Fruit fly (Drosophila melanogaster) whole organism: Measurements from ENCODE around the gene Aptx.

ENCODE experiments used
- CG8478 ChIP-seq: fragments of >200 bp; optimal IDR thresholded peaks from 2 replicates; lab custom pipeline; 2018; ENCODE audit warnings: inconsistent platforms
- Dll ChIP-seq: fragments of >200 bp; optimal IDR thresholded peaks from 2 replicates; lab custom pipeline; 2017
- EcR ChIP-seq, 2 experiments: fragments of >200 bp; optimal IDR thresholded peaks; 2 replicates each; lab custom pipeline; 2017; ENCODE audit warnings: missing biosample characterization in 2 of 2, missing genetic modification characterization in 2 of 2, missing genetic modification reagents in 2 of 2
- pan ChIP-seq: fragments of >200 bp; optimal IDR thresholded peaks from 2 replicates; lab custom pipeline; 2017
- psq ChIP-seq: fragments of >200 bp; optimal IDR thresholded peaks from 2 replicates; lab custom pipeline; 2017
- usp ChIP-seq: fragments of >200 bp; optimal IDR thresholded peaks from 2 replicates; lab custom pipeline; 2017; ENCODE audit warnings: missing biosample characterization, missing genetic modification characterization, mixed read lengths

DNA sequence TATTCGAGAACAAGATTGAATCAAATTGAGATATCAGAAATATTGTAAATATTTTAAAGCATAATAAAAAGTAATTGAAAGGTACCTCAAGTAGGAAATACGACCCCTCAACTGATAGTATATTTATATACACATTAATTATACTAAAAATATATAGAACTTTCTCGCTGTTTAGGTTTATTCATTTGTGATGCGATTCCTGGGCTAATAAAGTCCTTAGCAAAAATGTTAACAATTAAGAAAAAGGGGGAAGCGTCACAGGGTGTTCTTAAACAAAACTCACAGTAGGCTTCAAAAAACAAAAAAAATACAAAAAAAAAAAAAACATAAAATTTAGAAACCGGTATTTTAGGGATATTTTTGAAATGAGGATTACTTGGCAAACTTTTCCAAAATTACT is 49.5 kb upstream of the Aptx start, which contains the start of gene CG43203:
- no peak for TF ChIP-seq psq (lab: Kevin White, UChicago)
- TF ChIP-seq CG8478 (lab: Kevin White, UChicago): no peak
- TF ChIP-seq pan (lab: Kevin White, UChicago): no peak
- TF ChIP-seq EcR (GFP tag; optimal IDR thresholded peaks at IDR 0.05; lab: Kevin White, UChicago): no peak
- no peak for TF ChIP-seq Dll
- no peak for TF ChIP-seq usp (GFP tag; lab: Kevin White, UChicago)
